Worm (Caenorhabditis elegans) whole organism, L4 larva: ENCODE results near the gene pqn-74.

Experiments
- D1046.2 ChIP-seq: fragments of 200-800 bp; sonication (Bioruptor generic); IDR thresholded peaks from 2 replicates; pipeline ENCODE4 v1.3.6; 2022; ENCODE audit warnings: missing genetic modification characterization, missing compliant biosample characterization
- F10B5.3 ChIP-seq: sonication (generic microtip); optimal IDR thresholded peaks from 2 replicates; lab custom pipeline; 2016; ENCODE audit warnings: mild to moderate bottlenecking, missing genetic modification characterization, missing compliant biosample characterization
- F26F4.8 ChIP-seq: fragments of 200-800 bp; sonication (Bioruptor generic); conservative IDR thresholded peaks from 2 replicates; pipeline ENCODE4 v1.3.6; 2022; ENCODE audit warnings: missing genetic modification characterization, missing compliant biosample characterization
- F44E2.7 ChIP-seq: fragments of 200-800 bp; sonication (Bioruptor generic); IDR thresholded peaks from 2 replicates; pipeline ENCODE4 v2.1.2; 2022; ENCODE audit warnings: missing genetic modification characterization, missing compliant biosample characterization
- F49E8.2 ChIP-seq: sonication (generic microtip); optimal IDR thresholded peaks from 2 replicates; lab custom pipeline; 2016; ENCODE audit warnings: missing compliant biosample characterization, mild to moderate bottlenecking, missing genetic modification characterization, borderline replicate concordance
- T26A8.4 ChIP-seq: fragments of 200-800 bp; sonication (Bioruptor generic); IDR thresholded peaks from 2 replicates; pipeline ENCODE4 v1.3.6; 2022; ENCODE audit warnings: missing genetic modification characterization, missing compliant biosample characterization
- Y48G9A.11 ChIP-seq: fragments of 200-800 bp; sonication (Bioruptor generic); IDR thresholded peaks from 2 replicates; pipeline ENCODE4 v1.3.6; 2022; ENCODE audit warnings: missing genetic modification reagents, missing genetic modification characterization, missing compliant biosample characterization
- Y75B8A.6 ChIP-seq: fragments of 200-800 bp; sonication (Bioruptor generic); IDR thresholded peaks from 2 replicates; pipeline ENCODE4 v1.3.6; 2022; ENCODE audit warnings: missing genetic modification reagents, missing genetic modification characterization, missing compliant biosample characterization
- ZK337.2 ChIP-seq: fragments of 200-800 bp; sonication (Bioruptor generic); IDR thresholded peaks from 2 replicates; pipeline ENCODE4 v1.3.6; 2022; ENCODE audit warnings: missing genetic modification reagents, missing genetic modification characterization, missing compliant biosample characterization
- aha-1 ChIP-seq: fragments of 150-350 bp; peaks from one replicate; lab custom pipeline; 2014; ENCODE audit warnings: missing biosample characterization, missing genetic modification characterization
- attf-4 ChIP-seq: sonication (generic microtip); optimal IDR thresholded peaks from 3 replicates; lab custom pipeline; 2017; ENCODE audit warnings: missing biosample characterization, missing genetic modification characterization
- ceh-28 ChIP-seq: fragments of 150-350 bp; optimal IDR thresholded peaks from 2 replicates; lab custom pipeline; 2014; ENCODE audit warnings: missing biosample characterization, missing genetic modification reagents, missing genetic modification characterization
- ceh-44 ChIP-seq: fragments of 200-800 bp; sonication (Bioruptor generic); IDR thresholded peaks from 2 replicates; pipeline ENCODE4 v1.3.6; 2022; ENCODE audit warnings: missing genetic modification reagents, missing genetic modification characterization, missing compliant biosample characterization
- ceh-62 ChIP-seq: sonication (generic microtip); optimal IDR thresholded peaks from 2 replicates; lab custom pipeline; 2017; ENCODE audit warnings: missing biosample characterization, missing genetic modification characterization
- ces-1 ChIP-seq: fragments of 150-350 bp; sonication (generic microtip); optimal IDR thresholded peaks from 4 replicates; lab custom pipeline; 2014; ENCODE audit warnings: missing biosample characterization, missing genetic modification reagents, missing genetic modification characterization
- cey-2 ChIP-seq: sonication (generic microtip); optimal IDR thresholded peaks from 3 replicates; lab custom pipeline; 2017; ENCODE audit warnings: missing genetic modification characterization, mild to moderate bottlenecking, missing compliant biosample characterization, antibody characterized with exemption, borderline replicate concordance; ENCODE audit not compliant: insufficient read depth
- daf-16 ChIP-seq, 3 experiments: sonication (generic microtip); optimal IDR thresholded peaks; 2 replicates each; lab custom pipeline; 2016 to 2017; ENCODE audit warnings: missing genetic modification characterization in 3 of 3, missing genetic modification reagents in 3 of 3, mild to moderate bottlenecking in 2 of 3, missing compliant biosample characterization in 2 of 3, missing biosample characterization in 1 of 3, moderate library complexity in 1 of 3
- duxl-1 ChIP-seq: sonication (generic microtip); optimal IDR thresholded peaks from 2 replicates; lab custom pipeline; 2016; ENCODE audit warnings: mild to moderate bottlenecking, missing genetic modification characterization, moderate library complexity, missing compliant biosample characterization; ENCODE audit not compliant: poor library complexity
- dve-1 ChIP-seq: sonication (generic microtip); optimal IDR thresholded peaks from 2 replicates; lab custom pipeline; 2017; ENCODE audit warnings: antibody characterized with exemption, mild to moderate bottlenecking, missing genetic modification characterization, missing compliant biosample characterization; ENCODE audit not compliant: insufficient read depth
- hif-1 ChIP-seq, 2 experiments: sonication (generic microtip); optimal IDR thresholded peaks; 2 replicates each; lab custom pipeline; 2016 to 2017; ENCODE audit warnings: missing compliant biosample characterization in 2 of 2, missing genetic modification characterization in 2 of 2, missing genetic modification reagents in 2 of 2, missing genotype in 2 of 2, mild to moderate bottlenecking in 1 of 2
- hlh-30 ChIP-seq: sonication (generic microtip); optimal IDR thresholded peaks from 2 replicates; lab custom pipeline; 2017; ENCODE audit warnings: antibody characterized with exemption, mild to moderate bottlenecking, missing genetic modification characterization, missing compliant biosample characterization; ENCODE audit not compliant: insufficient read depth
- jun-1 ChIP-seq: fragments of 150-350 bp; optimal IDR thresholded peaks from 2 replicates; lab custom pipeline; 2014; ENCODE audit warnings: missing biosample characterization, missing genetic modification reagents, missing genetic modification characterization
- lim-7 ChIP-seq: fragments of 200-800 bp; sonication (Bioruptor generic); IDR thresholded peaks from 2 replicates; pipeline ENCODE4 v1.3.6; 2022; ENCODE audit warnings: missing genetic modification characterization, missing compliant biosample characterization
- lin-13 ChIP-seq: fragments of 150-350 bp; optimal IDR thresholded peaks from 2 replicates; lab custom pipeline; 2014; ENCODE audit warnings: missing biosample characterization, missing genetic modification reagents, missing genetic modification characterization
- lin-29 ChIP-seq: fragments of 200-800 bp; sonication (Bioruptor generic); IDR thresholded peaks from 2 replicates; pipeline ENCODE4 v1.3.6; 2022; ENCODE audit warnings: missing genetic modification reagents, missing genetic modification characterization, missing compliant biosample characterization
- mdl-1 ChIP-seq, 2 experiments: fragments of 150-350 bp in 1 of 2; sonication (generic microtip) in 1 of 2; optimal IDR thresholded peaks; 2 replicates each; lab custom pipeline; 2014 to 2017; ENCODE audit warnings: missing biosample characterization in 2 of 2, missing genetic modification characterization in 2 of 2
- mep-1 ChIP-seq: fragments of 150-350 bp; sonication (generic microtip); optimal IDR thresholded peaks from 3 replicates; lab custom pipeline; 2014; ENCODE audit warnings: missing biosample characterization, missing genetic modification characterization
- mes-2 ChIP-seq: sonication (generic microtip); optimal IDR thresholded peaks from 2 replicates; lab custom pipeline; 2016; ENCODE audit warnings: missing genotype, mild to moderate bottlenecking, missing genetic modification characterization, missing compliant biosample characterization; ENCODE audit not compliant: poor library complexity, severe bottlenecking
- mxl-2 ChIP-seq: fragments of 200-800 bp; sonication (Bioruptor generic); conservative IDR thresholded peaks from 2 replicates; pipeline ENCODE4 v1.3.6; 2022; ENCODE audit warnings: missing genetic modification reagents, missing genetic modification characterization, missing compliant biosample characterization
- mxl-3 ChIP-seq: fragments of 200-800 bp; sonication (Bioruptor generic); optimal IDR thresholded peaks from 2 replicates; lab custom pipeline; 2018; ENCODE audit warnings: mild to moderate bottlenecking, missing genetic modification characterization, missing compliant biosample characterization
- nhr-102 ChIP-seq: sonication (generic microtip); optimal IDR thresholded peaks from 2 replicates; lab custom pipeline; 2016; ENCODE audit warnings: mild to moderate bottlenecking, missing genetic modification characterization, moderate library complexity, missing compliant biosample characterization
- nhr-11 ChIP-seq: fragments of 150-350 bp; optimal IDR thresholded peaks from 2 replicates; lab custom pipeline; 2014; ENCODE audit warnings: missing biosample characterization, missing genetic modification characterization
- nhr-111 ChIP-seq: fragments of 200-800 bp; sonication (Bioruptor generic); optimal IDR thresholded peaks from 2 replicates; lab custom pipeline; 2018; ENCODE audit warnings: mild to moderate bottlenecking, missing genetic modification characterization, missing compliant biosample characterization
- nhr-237 ChIP-seq: sonication (generic microtip); optimal IDR thresholded peaks from 2 replicates; lab custom pipeline; 2017; ENCODE audit warnings: missing biosample characterization, missing genetic modification characterization
- nhr-28 ChIP-seq: fragments of 150-350 bp; optimal IDR thresholded peaks from 2 replicates; lab custom pipeline; 2014; ENCODE audit warnings: missing biosample characterization, missing genetic modification characterization
- nhr-41 ChIP-seq: fragments of 200-800 bp; sonication (Bioruptor generic); IDR thresholded peaks from 2 replicates; pipeline ENCODE4 v1.3.6; 2022; ENCODE audit warnings: missing genetic modification reagents, missing genetic modification characterization, missing compliant biosample characterization
- nhr-48 ChIP-seq: sonication (generic microtip); optimal IDR thresholded peaks from 2 replicates; lab custom pipeline; 2016; ENCODE audit warnings: mild to moderate bottlenecking, missing genetic modification characterization, missing compliant biosample characterization
- nhr-6 ChIP-seq: fragments of 150-350 bp; optimal IDR thresholded peaks from 2 replicates; lab custom pipeline; 2014; ENCODE audit warnings: missing biosample characterization, missing genetic modification characterization
- nhr-77 ChIP-seq: fragments of 150-350 bp; optimal IDR thresholded peaks from 2 replicates; lab custom pipeline; 2014; ENCODE audit warnings: missing biosample characterization, missing genetic modification characterization
- pqm-1 ChIP-seq: sonication (generic microtip); optimal IDR thresholded peaks from 2 replicates; lab custom pipeline; 2017; ENCODE audit warnings: missing biosample characterization, missing genetic modification characterization
- rbr-2 ChIP-seq: sonication (generic microtip); optimal IDR thresholded peaks from 2 replicates; lab custom pipeline; 2016; ENCODE audit warnings: missing genotype, missing genetic modification characterization, missing compliant biosample characterization
- skn-1 ChIP-seq: fragments of 150-350 bp; optimal IDR thresholded peaks from 2 replicates; lab custom pipeline; 2014; ENCODE audit warnings: missing biosample characterization, missing genetic modification characterization
- spr-3 ChIP-seq: fragments of 200-800 bp; sonication (Bioruptor generic); optimal IDR thresholded peaks from 2 replicates; lab custom pipeline; 2018; ENCODE audit warnings: mild to moderate bottlenecking, missing genetic modification characterization, missing compliant biosample characterization
- unc-130 ChIP-seq: sonication (generic microtip); optimal IDR thresholded peaks from 2 replicates; lab custom pipeline; 2016; ENCODE audit warnings: missing genetic modification reagents, missing genetic modification characterization, missing compliant biosample characterization
- ztf-7 ChIP-seq: fragments of 150-350 bp; optimal IDR thresholded peaks from 2 replicates; lab custom pipeline; 2014; ENCODE audit warnings: missing biosample characterization, missing genetic modification characterization

Gene pqn-74

ce11 chrIV:13322429-13322828, 8.8 kb downstream of the pqn-74 start (continued):
- peak; percentile 78 for TF ChIP-seq mes-2 (tag; lab: Kevin White, UChicago)
- peak; percentile 52 for TF ChIP-seq jun-1 (tag; lab: Kevin White, UChicago)
- peak; percentile 94 for TF ChIP-seq nhr-28 (tag; lab: Kevin White, UChicago)
- no peak for TF ChIP-seq cey-2 (tag; lab: Kevin White, UChicago)
- TF ChIP-seq nhr-11 = peak; percentile 86
- peak; percentile 59 for TF ChIP-seq mxl-3 (GFP tag; lab: Kevin White, UChicago)
- TF ChIP-seq skn-1 (tag; lab: Kevin White, UChicago) = no peak
- peak; percentile 88 for TF ChIP-seq nhr-6 (tag; lab: Kevin White, UChicago)
- TF ChIP-seq rbr-2 (tag; lab: Kevin White, UChicago) = peak; percentile 60
- peak; percentile 22 for TF ChIP-seq pqm-1
- TF ChIP-seq nhr-111 (GFP tag; lab: Kevin White, UChicago) = no peak
- peak; percentile 97 for TF ChIP-seq dve-1 (tag; lab: Kevin White, UChicago)
- 0 out of 2 replicates have a peak, but pooled peaks have one; percentile 11 for TF ChIP-seq nhr-41
- no peak for TF ChIP-seq D1046.2 (GFP tag; lab: Robert Waterston, UW)
- TF ChIP-seq nhr-237 = no peak
- TF ChIP-seq Y48G9A.11 (GFP tag; lab: Robert Waterston, UW) = no peak
- TF ChIP-seq lim-7 = no peak
- TF ChIP-seq F26F4.8 (GFP tag; lab: Robert Waterston, UW) = no peak
- TF ChIP-seq spr-3 (GFP tag; lab: Kevin White, UChicago) = no peak
- TF ChIP-seq T26A8.4 (GFP tag; lab: Robert Waterston, UW) = peak; percentile 46
- peak; percentile 92 for TF ChIP-seq nhr-48
- peak; percentile 82 for TF ChIP-seq nhr-102 (tag; lab: Kevin White, UChicago)
- peak; percentile 19 to 20 for TF ChIP-seq daf-16 (GFP tag; optimal IDR thresholded peaks at IDR 0.05; lab: Kevin White, UChicago)
- TF ChIP-seq daf-16 (tag; optimal IDR thresholded peaks at IDR 0.05; lab: Kevin White, UChicago) = peak; percentile 78
- TF ChIP-seq nhr-77 (tag; lab: Kevin White, UChicago) = peak; percentile 81

ce11 chrIV:13319886-13320650, 11.1 kb downstream of the pqn-74 start:
- TF ChIP-seq F49E8.2 (tag; lab: Kevin White, UChicago) (no peak), attf-4 (tag; lab: Kevin White, UChicago) (no peak), ces-1 (GFP tag; lab: Kevin White, UChicago) (no peak), D1046.2 (GFP tag; lab: Robert Waterston, UW) (no peak), duxl-1 (tag; lab: Kevin White, UChicago) (no peak), ceh-28 (tag; lab: Kevin White, UChicago) (peak; percentile 89), mdl-1 (tag; optimal IDR thresholded peaks at IDR 0.05; lab: Kevin White, UChicago) (no peak), cey-2 (tag; lab: Kevin White, UChicago) (no peak), F44E2.7 (GFP tag; lab: Robert Waterston, UW) (no peak), ztf-7 (tag; lab: Kevin White, UChicago) (no peak), lin-29 (no peak), aha-1 (peak; percentile 91), ceh-62 (tag; lab: Kevin White, UChicago) (no peak), unc-130 (no peak)
- TF ChIP-seq, all 104 proteins: peak for 2

ce11 chrIV:13318773-13319172, 12.4 kb downstream of the pqn-74 start:
- TF ChIP-seq F26F4.8 (GFP tag; lab: Robert Waterston, UW) = no peak
- TF ChIP-seq lim-7 = no peak
- no peak for TF ChIP-seq ceh-44 (GFP tag; lab: Robert Waterston, UW)
- TF ChIP-seq ZK337.2 (GFP tag; lab: Robert Waterston, UW) = no peak
- TF ChIP-seq skn-1 (tag; lab: Kevin White, UChicago) = no peak
- no peak for TF ChIP-seq lin-13 (GFP tag; lab: Kevin White, UChicago)
- peak; percentile 5 for TF ChIP-seq cey-2 (tag; lab: Kevin White, UChicago)
- no peak for TF ChIP-seq F10B5.3
- 0 out of 2 replicates have a peak, but pooled peaks have one; percentile 12 for TF ChIP-seq Y75B8A.6
- TF ChIP-seq hif-1 (tag; optimal IDR thresholded peaks at IDR 0.05; lab: Kevin White, UChicago) = peak in 1 of 2 experiments; percentile 41
- peak; percentile 59 for TF ChIP-seq jun-1 (tag; lab: Kevin White, UChicago)
- peak; percentile 91 for TF ChIP-seq mep-1 (tag; lab: Kevin White, UChicago)
- peak; percentile 95 for TF ChIP-seq nhr-77 (tag; lab: Kevin White, UChicago)
- TF ChIP-seq nhr-41 = 0 out of 2 replicates have a peak, but pooled peaks have one; percentile 14
- peak; percentile 61 for TF ChIP-seq hlh-30
- no peak for TF ChIP-seq mxl-2
